Fruit fly (Drosophila melanogaster) whole organism, prepupa: Measurements from ENCODE around the gene Oatp30B.

Experiments used
- Hr39 ChIP-seq: fragments of 200-800 bp; sonication (Bioruptor generic); optimal IDR thresholded peaks from 2 replicates; lab custom pipeline; 2016; ENCODE audit warnings: missing biosample characterization, missing genetic modification characterization
- acj6 ChIP-seq: fragments of 200-800 bp; sonication (Bioruptor generic); optimal IDR thresholded peaks from 3 replicates; lab custom pipeline; 2016; ENCODE audit warnings: missing biosample characterization, missing genetic modification characterization
- fd59A ChIP-seq: fragments of 200-800 bp; sonication (Bioruptor generic); optimal IDR thresholded peaks from 2 replicates; lab custom pipeline; 2017; ENCODE audit warnings: missing biosample characterization, mild to moderate bottlenecking, missing genetic modification characterization, missing genetic modification reagents

Oatp30B gene

DNA sequence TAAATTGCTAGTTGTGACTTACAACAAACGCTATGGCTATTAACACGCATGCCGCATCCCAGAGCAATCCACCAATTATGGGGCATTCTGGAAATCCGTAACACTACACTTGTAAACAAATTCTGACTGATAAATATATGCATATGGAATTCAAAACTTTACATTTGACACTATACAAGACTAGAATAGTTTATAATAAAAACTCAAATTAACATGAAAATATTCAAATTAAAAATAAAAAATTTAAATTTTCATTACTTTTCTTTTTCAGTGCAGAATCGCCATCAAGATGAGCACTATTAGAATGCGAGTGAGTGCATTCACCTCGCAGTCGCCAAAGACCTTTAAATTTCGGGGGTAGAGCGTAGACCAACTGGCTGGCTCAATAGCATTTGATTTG is 64.9 kb downstream of the Oatp30B start (continued):
- TF ChIP-seq acj6 (no peak), Hr39 (no peak)
- TF ChIP-seq, all 60 proteins: peak for 0

- TF ChIP-seq fd59A (GFP tag; lab: Kevin White, UChicago) = no peak
- TF ChIP-seq, all 60 proteins: peak for 0
Measured at dm6 chr2L:9589176-9589575, 68.2 kb downstream of the Oatp30B start, which contains the start of gene CG3841. Gene CG3841 (plus strand): TSS chr2L:9589476.
